Fruit fly (Drosophila melanogaster) whole organism, embryonic: ENCODE data around the gene scrib.

Source experiments
- Aef1 ChIP-seq: fragments of 200-800 bp; sonication (Bioruptor generic); IDR thresholded peaks from 3 replicates; pipeline ENCODE4 v1.3.6; 2022; ENCODE audit warnings: missing biosample characterization, missing genetic modification characterization
- Blimp-1 ChIP-seq: fragments of 200-800 bp; sonication (Bioruptor generic); optimal IDR thresholded peaks from 3 replicates; lab custom pipeline; 2018; ENCODE audit warnings: missing biosample characterization, missing genetic modification characterization, mild to moderate bottlenecking, moderate library complexity, missing genetic modification reagents
- CG10147 ChIP-seq: fragments of 200-800 bp; sonication (Bioruptor generic); optimal IDR thresholded peaks from 2 replicates; lab custom pipeline; 2019; ENCODE audit warnings: missing biosample characterization, mild to moderate bottlenecking, missing genetic modification characterization, moderate library complexity
- CG10209 ChIP-seq: fragments of 200-800 bp; sonication (Bioruptor generic); optimal IDR thresholded peaks from 3 replicates; lab custom pipeline; 2017; ENCODE audit warnings: missing biosample characterization, mild to moderate bottlenecking, missing genetic modification characterization, missing genetic modification reagents
- CG1024 ChIP-seq: fragments of 200-800 bp; sonication (Bioruptor generic); IDR thresholded peaks from 2 replicates; pipeline ENCODE4 v1.3.6; 2022; ENCODE audit warnings: missing biosample characterization, missing genetic modification characterization
- CG10979 ChIP-seq: fragments of 200-800 bp; sonication (Bioruptor generic); optimal IDR thresholded peaks from 2 replicates; lab custom pipeline; 2018; ENCODE audit warnings: missing biosample characterization, mild to moderate bottlenecking, missing genetic modification characterization, moderate library complexity
- CG11093 ChIP-seq: fragments of 200-800 bp; sonication (Bioruptor generic); IDR thresholded peaks from 3 replicates; pipeline ENCODE4 v1.3.6; 2022; ENCODE audit warnings: missing biosample characterization, missing genetic modification characterization
- CG11504 ChIP-seq: fragments of 200-800 bp; sonication (Bioruptor generic); optimal IDR thresholded peaks from 3 replicates; lab custom pipeline; 2019; ENCODE audit warnings: missing biosample characterization, mild to moderate bottlenecking, missing genetic modification characterization, moderate library complexity
- CG11696 ChIP-seq: fragments of 200-800 bp; sonication (Bioruptor generic); IDR thresholded peaks from 2 replicates; pipeline ENCODE4 v1.3.6; 2022; ENCODE audit warnings: missing biosample characterization, missing genetic modification characterization
- CG12219 ChIP-seq: fragments of 200-800 bp; sonication (Bioruptor generic); optimal IDR thresholded peaks from 3 replicates; lab custom pipeline; 2018; ENCODE audit warnings: missing biosample characterization, mild to moderate bottlenecking, missing genetic modification characterization
- CG13894 ChIP-seq: fragments of 200-800 bp; sonication (Bioruptor generic); optimal IDR thresholded peaks from 3 replicates; lab custom pipeline; 2018; ENCODE audit warnings: missing biosample characterization, mild to moderate bottlenecking, missing genetic modification characterization, moderate library complexity
- CG14441 ChIP-seq: fragments of 200-800 bp; sonication (Bioruptor generic); IDR thresholded peaks from 2 replicates; pipeline ENCODE4 v1.3.6; 2022; ENCODE audit warnings: missing biosample characterization, missing genetic modification characterization
- CG1603 ChIP-seq: fragments of 200-800 bp; sonication (Bioruptor generic); optimal IDR thresholded peaks from 2 replicates; lab custom pipeline; 2019; ENCODE audit warnings: missing biosample characterization, mild to moderate bottlenecking, missing genetic modification characterization, moderate library complexity
- CG17361 ChIP-seq: fragments of 200-800 bp; sonication (Bioruptor generic); IDR thresholded peaks from 3 replicates; pipeline ENCODE4 v1.3.6; 2022; ENCODE audit warnings: missing biosample characterization, missing genetic modification characterization
- CG2712 ChIP-seq: fragments of 200-800 bp; optimal IDR thresholded peaks from 3 replicates; lab custom pipeline; 2019; ENCODE audit warnings: missing biosample characterization, mild to moderate bottlenecking, missing genetic modification characterization, moderate library complexity
- CG34422 ChIP-seq: fragments of 200-800 bp; sonication (Bioruptor generic); IDR thresholded peaks from 3 replicates; pipeline ENCODE4 v1.3.6; 2022; ENCODE audit warnings: missing biosample characterization, missing genetic modification characterization
- CG4282 ChIP-seq: fragments of 200-800 bp; sonication (Bioruptor generic); optimal IDR thresholded peaks from 2 replicates; lab custom pipeline; 2016; ENCODE audit warnings: missing biosample characterization, missing genetic modification characterization
- CG4360 ChIP-seq: fragments of 200-800 bp; sonication (Bioruptor generic); IDR thresholded peaks from 2 replicates; pipeline ENCODE4 v1.3.6; 2022; ENCODE audit warnings: missing biosample characterization, missing genetic modification characterization
- CG7556 ChIP-seq: fragments of 200-800 bp; sonication (Bioruptor generic); optimal IDR thresholded peaks from 2 replicates; lab custom pipeline; 2017; ENCODE audit warnings: missing biosample characterization, mild to moderate bottlenecking, missing genetic modification characterization
- CG9609 ChIP-seq: fragments of 200-800 bp; sonication (Bioruptor generic); optimal IDR thresholded peaks from 3 replicates; lab custom pipeline; 2016; ENCODE audit warnings: missing biosample characterization, missing genetic modification characterization
- D ChIP-seq, 2 experiments: fragments of 200-800 bp in 1 of 2; fragments of >200 bp in 1 of 2; sonication (Bioruptor generic) in 1 of 2; optimal IDR thresholded peaks; 2 replicates in 1 of 2; 3 replicates in 1 of 2; lab custom pipeline; 2017; ENCODE audit warnings: mild to moderate bottlenecking in 1 of 2, missing biosample characterization in 1 of 2, missing genetic modification characterization in 1 of 2, missing genetic modification reagents in 1 of 2
- D19A ChIP-seq: fragments of 200-800 bp; optimal IDR thresholded peaks from 3 replicates; lab custom pipeline; 2019; ENCODE audit warnings: missing biosample characterization, mild to moderate bottlenecking, missing genetic modification characterization, moderate library complexity
- Dek ChIP-seq: fragments of 200-800 bp; sonication (Bioruptor generic); optimal IDR thresholded peaks from 3 replicates; lab custom pipeline; 2019; ENCODE audit warnings: missing biosample characterization, mild to moderate bottlenecking, missing genetic modification characterization, moderate library complexity
- Drgx ChIP-seq: fragments of 200-800 bp; sonication (Bioruptor generic); IDR thresholded peaks from 2 replicates; pipeline ENCODE4 v1.3.6; 2022; ENCODE audit warnings: missing biosample characterization, missing genetic modification characterization
- GATAe ChIP-seq: fragments of 200-800 bp; sonication (Bioruptor generic); conservative IDR thresholded peaks from 2 replicates; pipeline ENCODE4 v1.3.6; 2022; ENCODE audit warnings: missing biosample characterization, missing genetic modification characterization
- HmgZ ChIP-seq: fragments of 200-800 bp; sonication (Bioruptor generic); optimal IDR thresholded peaks from 2 replicates; lab custom pipeline; 2018; ENCODE audit warnings: missing biosample characterization, mild to moderate bottlenecking, missing genetic modification characterization
- Med ChIP-seq: fragments of 200-800 bp; sonication (Bioruptor generic); peaks from one replicate; lab custom pipeline; 2016; ENCODE audit warnings: missing biosample characterization, missing genetic modification characterization, mild to moderate bottlenecking, inconsistent platforms, moderate library complexity
- Nf-YB ChIP-seq: fragments of 200-800 bp; sonication (Bioruptor generic); optimal IDR thresholded peaks from 3 replicates; lab custom pipeline; 2019; ENCODE audit warnings: missing biosample characterization, mild to moderate bottlenecking, missing genetic modification characterization, moderate library complexity
- PHDP ChIP-seq: fragments of 200-800 bp; sonication (Bioruptor generic); optimal IDR thresholded peaks from 3 replicates; lab custom pipeline; 2018; ENCODE audit warnings: missing biosample characterization, mild to moderate bottlenecking, missing genetic modification characterization, moderate library complexity
- Six4 ChIP-seq: fragments of 200-800 bp; sonication (Bioruptor generic); optimal IDR thresholded peaks from 2 replicates; lab custom pipeline; 2016; ENCODE audit warnings: missing biosample characterization, missing genetic modification characterization
- bsh ChIP-seq, 2 experiments: fragments of 200-800 bp; sonication (Bioruptor generic); optimal IDR thresholded peaks; 2 replicates each; lab custom pipeline; 2017 to 2018; ENCODE audit warnings: mild to moderate bottlenecking in 2 of 2, missing biosample characterization in 2 of 2, missing genetic modification characterization in 2 of 2, moderate library complexity in 1 of 2
- chif ChIP-seq, 2 experiments: fragments of 200-800 bp; sonication (Bioruptor generic); optimal IDR thresholded peaks; 3 replicates each; lab custom pipeline; 2016; ENCODE audit warnings: missing biosample characterization in 2 of 2, missing genetic modification characterization in 2 of 2
- ci ChIP-seq: fragments of 200-800 bp; sonication (Bioruptor generic); IDR thresholded peaks from 3 replicates; pipeline ENCODE4 v1.3.6; 2022; ENCODE audit warnings: missing biosample characterization, missing genetic modification characterization
- corto ChIP-seq: fragments of 200-800 bp; sonication (Bioruptor generic); optimal IDR thresholded peaks from 2 replicates; lab custom pipeline; 2016; ENCODE audit warnings: missing biosample characterization, mild to moderate bottlenecking, missing genetic modification characterization, moderate library complexity
- danr ChIP-seq: fragments of 200-800 bp; sonication (Bioruptor generic); IDR thresholded peaks from 2 replicates; pipeline ENCODE4 v1.3.6; 2022; ENCODE audit warnings: missing biosample characterization, missing genetic modification characterization
- fru ChIP-seq: fragments of >200 bp; optimal IDR thresholded peaks from 2 replicates; lab custom pipeline; 2017
- gce ChIP-seq: fragments of 200-800 bp; sonication (Bioruptor generic); IDR thresholded peaks from 3 replicates; pipeline ENCODE4 v1.3.6; 2022; ENCODE audit warnings: missing biosample characterization, missing genetic modification characterization
- gsb ChIP-seq: fragments of 200-800 bp; sonication (Bioruptor generic); IDR thresholded peaks from 2 replicates; pipeline ENCODE4 v1.3.6; 2022; ENCODE audit warnings: missing biosample characterization, missing genetic modification characterization
- hb ChIP-seq: fragments of 200-800 bp; sonication (Bioruptor generic); IDR thresholded peaks from 3 replicates; pipeline ENCODE4 v1.3.6; 2022; ENCODE audit warnings: missing biosample characterization, missing genetic modification characterization; ENCODE audit not compliant: partially characterized antibody
- hth ChIP-seq: fragments of >200 bp; optimal IDR thresholded peaks from 2 replicates; lab custom pipeline; 2017; ENCODE audit warnings: inconsistent platforms
- klu ChIP-seq: fragments of 200-800 bp; sonication (Bioruptor generic); IDR thresholded peaks from 2 replicates; pipeline ENCODE4 v1.3.6; 2022; ENCODE audit warnings: missing biosample characterization, missing genetic modification characterization
- lbe ChIP-seq: fragments of 200-800 bp; sonication (Bioruptor generic); optimal IDR thresholded peaks from 2 replicates; lab custom pipeline; 2016; ENCODE audit warnings: missing biosample characterization, mild to moderate bottlenecking, missing genetic modification characterization
- odd ChIP-seq: fragments of 200-800 bp; sonication (Bioruptor generic); optimal IDR thresholded peaks from 2 replicates; lab custom pipeline; 2017; ENCODE audit warnings: missing biosample characterization, mild to moderate bottlenecking, missing genetic modification characterization
- otp ChIP-seq: fragments of 200-800 bp; sonication (Bioruptor generic); IDR thresholded peaks from 3 replicates; pipeline ENCODE4, ENCODE4 v1.3.6; 2022; ENCODE audit warnings: missing biosample characterization, missing genetic modification characterization
- psq ChIP-seq: fragments of 200-800 bp; sonication (Bioruptor generic); optimal IDR thresholded peaks from 2 replicates; lab custom pipeline; 2017; ENCODE audit warnings: missing biosample characterization, missing genetic modification characterization
- sug ChIP-seq: fragments of 200-800 bp; optimal IDR thresholded peaks from 2 replicates; lab custom pipeline; 2019; ENCODE audit warnings: missing biosample characterization, mild to moderate bottlenecking, missing genetic modification characterization, moderate library complexity
- unpg ChIP-seq: fragments of 200-800 bp; sonication (Bioruptor generic); optimal IDR thresholded peaks from 3 replicates; lab custom pipeline; 2018; ENCODE audit warnings: missing biosample characterization, mild to moderate bottlenecking, missing genetic modification characterization, moderate library complexity
- zfh2 ChIP-seq: fragments of 200-800 bp; sonication (Bioruptor generic); optimal IDR thresholded peaks from 2 replicates; lab custom pipeline; 2016; ENCODE audit warnings: missing biosample characterization, missing genetic modification characterization

Gene scrib

dm6 chr3R:26503317-26503716, 32.8 kb upstream of the scrib start (continued):
- TF ChIP-seq psq (GFP tag; lab: Kevin White, UChicago) (no peak), CG11093 (GFP tag; lab: Robert Waterston, UW) (no peak), GATAe (GFP tag; lab: Robert Waterston, UW) (no peak), hb (GFP tag; lab: Robert Waterston, UW) (no peak), Six4 (GFP tag; lab: Kevin White, UChicago) (no peak), danr (no peak), klu (no peak), CG14441 (GFP tag; lab: Robert Waterston, UW) (0 out of 2 replicates have a peak, but pooled peaks have one; percentile 7), CG13894 (peak; percentile 32), zfh2 (GFP tag; lab: Kevin White, UChicago) (no peak), CG12219 (GFP tag; lab: Kevin White, UChicago) (no peak), odd (GFP tag; lab: Kevin White, UChicago) (no peak), Med (peak; percentile 30), CG7556 (no peak), CG1024 (GFP tag; lab: Robert Waterston, UW) (no peak), hth (lab: Kevin White, UChicago) (no peak), HmgZ (no peak), Dek (tag; lab: Kevin White, UChicago) (no peak), sug (tag; lab: Kevin White, UChicago) (no peak), gce (GFP tag; lab: Robert Waterston, UW) (no peak), otp (GFP tag; lab: Robert Waterston, UW) (no peak), CG10209 (GFP tag; lab: Kevin White, UChicago) (no peak), CG11504 (tag; lab: Kevin White, UChicago) (no peak), CG10147 (no peak), D (optimal IDR thresholded peaks at IDR 0.05; lab: Kevin White, UChicago) (no peak), D (GFP tag; optimal IDR thresholded peaks at IDR 0.05; lab: Kevin White, UChicago) (no peak), CG4282 (no peak)

DNA sequence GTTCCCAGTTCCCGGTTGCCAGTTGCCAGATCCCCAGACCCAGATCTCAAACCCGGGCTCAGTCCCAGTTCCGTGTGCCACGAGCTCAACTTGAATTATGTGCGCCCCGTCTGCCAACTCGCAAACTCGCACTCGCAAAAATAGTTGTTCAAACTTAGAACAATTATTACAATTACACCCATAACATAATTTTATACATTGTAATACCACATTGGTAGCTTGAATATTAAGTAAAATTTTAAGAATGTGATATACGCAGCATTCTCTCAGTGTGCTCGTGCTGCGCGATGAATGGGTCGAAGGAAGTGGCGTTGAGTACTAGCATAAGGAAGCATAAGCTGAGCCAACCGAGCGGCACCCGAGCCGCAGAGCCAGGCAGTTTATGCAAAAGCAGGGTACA, 28.3 kb upstream of the scrib start:
- TF ChIP-seq Drgx (GFP tag; lab: Robert Waterston, UW) = 0 out of 2 replicates have a peak, but pooled peaks have one; percentile 31
- TF ChIP-seq Aef1 = 0 out of 3 replicates have a peak, but pooled peaks have one; percentile 10
- no peak for TF ChIP-seq chif (GFP tag; optimal IDR thresholded peaks at IDR 0.05; lab: Kevin White, UChicago)
- TF ChIP-seq lbe (GFP tag; lab: Kevin White, UChicago) = peak; percentile 46
- TF ChIP-seq corto = peak; percentile 49

dm6 chr3R:26522071-26522683, 14.0 kb upstream of the scrib start:
- TF ChIP-seq D19A (tag; lab: Kevin White, UChicago) = peak; percentile 2
- peak; percentile 2 for TF ChIP-seq CG2712
- TF ChIP-seq CG1603 (tag; lab: Kevin White, UChicago) = peak; percentile 27
- TF ChIP-seq PHDP (tag; lab: Kevin White, UChicago) = no peak
- TF ChIP-seq Drgx (GFP tag; lab: Robert Waterston, UW) = peak; percentile 91
- peak; percentile 19 to 83 for TF ChIP-seq bsh (GFP tag; optimal IDR thresholded peaks at IDR 0.05; lab: Kevin White, UChicago)
- TF ChIP-seq CG17361 (GFP tag; lab: Robert Waterston, UW) = no peak
- TF ChIP-seq Nf-YB = no peak
- TF ChIP-seq CG4360 (GFP tag; lab: Robert Waterston, UW) = 0 out of 2 replicates have a peak, but pooled peaks have one; percentile 17
- no peak for TF ChIP-seq CG11696 (GFP tag; lab: Robert Waterston, UW)
- no peak for TF ChIP-seq ci (GFP tag; lab: Robert Waterston, UW)
- TF ChIP-seq gsb = no peak
- TF ChIP-seq lbe (GFP tag; lab: Kevin White, UChicago) = peak; percentile 94
- peak; percentile 7 for TF ChIP-seq CG11504 (tag; lab: Kevin White, UChicago)
- TF ChIP-seq corto = peak; percentile 96
- 0 out of 3 replicates have a peak, but pooled peaks have one; percentile 27 for TF ChIP-seq CG34422 (GFP tag; lab: Robert Waterston, UW)
- TF ChIP-seq CG9609 (GFP tag; lab: Kevin White, UChicago) = no peak
- TF ChIP-seq CG10979 = peak; percentile 24
- TF ChIP-seq fru (lab: Kevin White, UChicago) = no peak
- peak; percentile 1 for TF ChIP-seq unpg (GFP tag; lab: Kevin White, UChicago)
- peak; percentile 13 for TF ChIP-seq Blimp-1 (GFP tag; lab: Kevin White, UChicago)
